Worm (Caenorhabditis elegans): ENCODE results near the gene vps-52.

vps-52 gene

DNA sequence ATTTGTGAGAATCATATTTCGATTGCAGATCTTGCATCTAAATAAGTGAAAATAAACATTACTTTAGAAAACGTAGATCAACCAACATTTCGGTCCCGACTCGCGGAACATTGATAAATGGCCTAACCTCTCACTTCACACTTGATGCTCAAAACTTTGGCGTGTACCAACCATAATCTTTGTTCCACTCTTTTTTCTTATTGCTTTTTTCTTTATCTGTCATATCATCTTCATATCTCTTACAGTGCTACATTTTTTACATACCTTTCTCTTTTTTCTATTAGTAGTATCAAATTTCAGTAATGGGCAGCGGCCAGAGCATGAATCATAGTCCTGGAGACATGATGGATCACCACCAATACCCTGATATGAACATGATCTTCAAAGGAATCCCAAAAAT, 39.9 kb upstream of the vps-52 start, which contains the start of gene F46C8.3:
Gene F46C8.3, plus strand, starts transcription at position 301 of the 400 bp plus-strand sequence.
- TF ChIP-seq sox-4 (tag; optimal IDR thresholded peaks at IDR 0.05) (no peak), efl-1 (optimal IDR thresholded peaks at IDR 0.05) (no peak), efl-1 (GFP tag; optimal IDR thresholded peaks at IDR 0.05 in 1 of 2) (peak in 1 of 2 experiments; percentile 56), ceh-8 (GFP tag; optimal IDR thresholded peaks at IDR 0.05) (no peak)

DNA sequence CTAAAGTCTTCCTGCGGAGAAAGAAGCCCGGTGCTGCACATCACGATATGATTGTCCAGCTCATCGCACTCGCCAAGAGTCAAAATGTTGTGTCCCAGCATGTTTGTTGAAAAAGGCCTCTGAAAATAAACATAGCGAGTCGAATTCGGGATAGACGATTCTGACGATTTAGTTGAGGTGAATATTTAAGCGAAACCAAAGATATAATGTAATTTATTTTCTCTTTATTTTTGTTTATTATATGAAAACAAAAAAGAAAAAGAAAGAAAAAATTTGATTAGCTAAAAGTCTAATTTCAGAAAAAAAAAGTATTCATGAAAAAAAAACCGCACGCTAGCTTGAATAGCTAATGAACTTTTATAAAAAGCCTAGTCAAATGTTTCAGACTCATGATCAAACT, 32.5 kb upstream of the vps-52 start, which contains the start of gene ceh-14:
Gene ceh-14, minus strand, starts transcription at position 101 of the 400 bp plus-strand sequence.
- TF ChIP-seq hpl-2 (GFP tag; optimal IDR thresholded peaks at IDR 0.05) (no peak), elt-2 (tag; optimal IDR thresholded peaks at IDR 0.05) (no peak), aha-1 (tag; optimal IDR thresholded peaks at IDR 0.05) (no peak), snu-23 (GFP tag; optimal IDR thresholded peaks at IDR 0.05) (no peak), ces-1 (GFP tag; optimal IDR thresholded peaks at IDR 0.05) (no peak), unc-30 (tag; optimal IDR thresholded peaks at IDR 0.05) (no peak), fkh-10 (GFP tag; optimal IDR thresholded peaks at IDR 0.05) (no peak), skn-1 (tag; optimal IDR thresholded peaks at IDR 0.05) (no peak), nhr-28 (tag; optimal IDR thresholded peaks at IDR 0.05) (no peak), fos-1 (tag; optimal IDR thresholded peaks at IDR 0.05) (no peak), lsy-2 (tag; optimal IDR thresholded peaks at IDR 0.05) (no peak), mef-2 (tag; optimal IDR thresholded peaks at IDR 0.05) (no peak)

DNA sequence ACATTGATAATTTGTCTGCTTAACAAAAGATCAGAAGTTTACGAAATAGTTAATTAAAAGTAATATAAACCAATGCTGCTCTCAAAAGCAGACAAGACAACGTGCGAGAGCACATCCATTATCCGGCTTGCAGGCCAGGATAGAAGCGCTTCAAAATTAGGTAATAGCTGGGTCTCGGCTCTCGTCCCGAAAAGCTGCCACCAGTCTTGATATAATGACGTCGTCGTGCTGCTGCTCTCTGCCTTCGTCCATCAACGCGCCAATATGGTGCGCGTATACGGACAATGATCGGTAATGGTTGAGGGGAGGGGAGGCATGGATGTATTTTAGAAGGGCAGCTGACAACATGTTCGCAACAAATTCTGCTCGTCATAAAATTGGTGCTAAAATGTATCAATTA, 30.7 kb upstream of the vps-52 start:
- TF ChIP-seq ceh-63 (GFP tag; optimal IDR thresholded peaks at IDR 0.05): peak; percentile 71
- TF ChIP-seq lin-13 (GFP tag; optimal IDR thresholded peaks at IDR 0.05): no peak

DNA sequence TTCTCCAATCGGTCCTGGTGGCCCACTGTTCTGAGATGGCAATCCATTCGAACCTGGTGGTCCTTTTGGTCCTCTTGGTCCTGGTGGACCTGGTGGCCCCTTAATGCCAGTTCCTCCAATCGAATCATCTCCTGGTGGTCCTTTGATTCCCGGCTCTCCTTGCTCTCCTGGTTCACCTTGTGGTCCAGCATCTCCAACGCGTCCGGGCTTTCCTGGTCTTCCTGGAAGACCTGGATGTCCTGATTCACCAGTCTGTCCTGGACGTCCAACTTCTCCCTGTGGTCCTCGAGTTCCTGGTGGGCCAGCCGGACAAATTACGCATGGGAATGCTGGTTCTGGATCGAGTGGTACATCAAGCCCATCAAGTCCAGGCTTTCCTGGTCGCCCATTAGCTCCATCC, 28.3 kb upstream of the vps-52 start:
- TF ChIP-seq ztf-4 (tag; optimal IDR thresholded peaks at IDR 0.05) (no peak), snpc-4 (tag; optimal IDR thresholded peaks at IDR 0.05) (no peak), rnt-1 (tag; optimal IDR thresholded peaks at IDR 0.05) (no peak), dpl-1 (GFP tag; optimal IDR thresholded peaks at IDR 0.05) (no peak), C34B4.2 (tag; optimal IDR thresholded peaks at IDR 0.05) (no peak)

DNA sequence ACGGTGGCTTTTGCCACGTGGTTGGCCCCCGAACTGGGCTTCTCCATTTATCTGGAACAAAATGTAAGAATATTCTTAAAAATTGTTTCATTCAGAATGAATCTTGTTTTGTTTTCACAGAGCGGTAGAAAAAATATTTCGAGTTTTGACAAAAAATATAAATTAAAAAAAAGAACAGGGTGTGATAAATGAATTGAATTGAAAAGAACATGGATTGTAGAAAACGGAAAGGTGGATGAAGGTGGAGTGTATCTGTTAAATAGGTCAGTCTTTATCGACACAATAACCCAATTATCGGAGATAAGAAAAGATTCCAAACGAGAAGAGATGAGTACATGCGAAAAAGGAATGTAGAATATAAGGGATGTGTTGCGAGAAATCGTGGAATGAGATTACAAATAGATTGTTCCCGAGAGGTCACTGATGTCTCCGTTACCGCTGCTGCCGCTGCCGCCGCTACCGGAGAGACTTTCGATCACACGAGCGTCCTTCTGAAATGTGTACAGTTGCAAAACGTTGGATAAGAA, 27.3 kb upstream of the vps-52 start, which contains the start of gene dpy-7:
Gene dpy-7, minus strand, starts transcription at position 51 of the 527 bp plus-strand sequence.
- TF ChIP-seq blmp-1 (tag; optimal IDR thresholded peaks at IDR 0.05) (peak; percentile 67), alr-1 (tag; optimal IDR thresholded peaks at IDR 0.05; ENCODE audit: borderline replicate concordance) (no peak), elt-3 (tag; optimal IDR thresholded peaks at IDR 0.05) (peak in 1 of 6 experiments; percentile 28)

DNA sequence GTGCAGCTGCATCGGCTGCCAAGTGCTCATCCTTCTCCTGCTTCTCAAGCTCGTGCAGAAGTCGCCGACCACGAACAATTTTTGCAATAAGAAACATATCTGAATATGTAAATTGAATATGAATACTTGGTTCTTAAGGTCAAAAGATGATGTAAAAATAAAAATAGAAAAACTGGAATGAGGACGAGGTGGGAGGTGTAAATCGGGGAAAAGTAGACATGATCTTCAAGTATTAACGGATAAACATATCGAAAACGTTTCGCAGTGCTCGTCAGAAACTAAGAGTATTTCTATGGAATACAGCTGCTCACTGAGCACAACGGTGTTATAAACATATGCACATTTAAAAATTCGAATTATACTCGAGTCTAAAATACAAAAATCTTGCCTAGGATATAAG, 25.1 kb upstream of the vps-52 start, which contains the start of gene glb-16:
Gene glb-16, minus strand, starts transcription at position 101 of the 400 bp plus-strand sequence.
- no peak for TF ChIP-seq ceh-8 (GFP tag; optimal IDR thresholded peaks at IDR 0.05)
- TF ChIP-seq nhr-77 (tag; optimal IDR thresholded peaks at IDR 0.05): no peak
- TF ChIP-seq pqm-1 (tag; optimal IDR thresholded peaks at IDR 0.05): no peak
- TF ChIP-seq jun-1 (tag; optimal IDR thresholded peaks at IDR 0.05): no peak
- TF ChIP-seq efl-1 (optimal IDR thresholded peaks at IDR 0.05): no peak
- no peak for TF ChIP-seq efl-1 (GFP tag; optimal IDR thresholded peaks at IDR 0.05 in 1 of 2)
- TF ChIP-seq xbp-1 (tag; optimal IDR thresholded peaks at IDR 0.05): no peak
- TF ChIP-seq fkh-8 (tag; optimal IDR thresholded peaks at IDR 0.05): no peak
- TF ChIP-seq ces-1 (GFP tag; optimal IDR thresholded peaks at IDR 0.05): no peak
- no peak for TF ChIP-seq ceh-82 (tag; optimal IDR thresholded peaks at IDR 0.05)
- TF ChIP-seq ceh-90 (tag; optimal IDR thresholded peaks at IDR 0.05): no peak
- TF ChIP-seq mep-1 (tag; optimal IDR thresholded peaks at IDR 0.05): no peak
- no peak for TF ChIP-seq lsy-2 (tag; optimal IDR thresholded peaks at IDR 0.05)
- no peak for TF ChIP-seq mef-2 (tag; optimal IDR thresholded peaks at IDR 0.05)
- TF ChIP-seq lir-3 (tag; optimal IDR thresholded peaks at IDR 0.05; ENCODE audit: poor library complexity): no peak
- no peak for TF ChIP-seq nhr-11 (tag; optimal IDR thresholded peaks at IDR 0.05)
- TF ChIP-seq mab-9 (GFP tag; IDR thresholded peaks at IDR 0.05): no peak
- no peak for TF ChIP-seq nhr-19 (GFP tag; conservative IDR thresholded peaks at IDR 0.05)
- TF ChIP-seq isw-1 (GFP tag; IDR thresholded peaks at IDR 0.05): no peak
- TF ChIP-seq C16A3.4 (tag; optimal IDR thresholded peaks at IDR 0.05): no peak
